Worm (Caenorhabditis elegans): ENCODE measurements around the gene cct-2.

Gene cct-2

ce11 chrII:8884262-8884949, 43.1 kb upstream of the cct-2 start, which contains the start of the genes T07D4.5 and ddx-19 (continued):
- no peak for TF ChIP-seq jun-1 (tag; optimal IDR thresholded peaks at IDR 0.05)
- TF ChIP-seq pqm-1 (tag; optimal IDR thresholded peaks at IDR 0.05) = peak; percentile 7
- no peak for TF ChIP-seq nfya-1 (tag; optimal IDR thresholded peaks at IDR 0.05; ENCODE audit: insufficient read depth)
- TF ChIP-seq aly-2 (tag; optimal IDR thresholded peaks at IDR 0.05) = no peak
- TF ChIP-seq ztf-4 (tag; optimal IDR thresholded peaks at IDR 0.05) = no peak
- peak; percentile 78 for TF ChIP-seq pha-4 (tag; optimal IDR thresholded peaks at IDR 0.05)
- TF ChIP-seq nhr-12 (tag; optimal IDR thresholded peaks at IDR 0.05) = no peak
- no peak for TF ChIP-seq zag-1 (tag; optimal IDR thresholded peaks at IDR 0.05)
- no peak for TF ChIP-seq ztf-11 (tag; optimal IDR thresholded peaks at IDR 0.05)
- no peak for TF ChIP-seq hmg-11 (tag; optimal IDR thresholded peaks at IDR 0.05)
- no peak for TF ChIP-seq eor-1 (tag; optimal IDR thresholded peaks at IDR 0.05)
- TF ChIP-seq lin-15B (tag; optimal IDR thresholded peaks at IDR 0.05) = peak; percentile 42

DNA sequence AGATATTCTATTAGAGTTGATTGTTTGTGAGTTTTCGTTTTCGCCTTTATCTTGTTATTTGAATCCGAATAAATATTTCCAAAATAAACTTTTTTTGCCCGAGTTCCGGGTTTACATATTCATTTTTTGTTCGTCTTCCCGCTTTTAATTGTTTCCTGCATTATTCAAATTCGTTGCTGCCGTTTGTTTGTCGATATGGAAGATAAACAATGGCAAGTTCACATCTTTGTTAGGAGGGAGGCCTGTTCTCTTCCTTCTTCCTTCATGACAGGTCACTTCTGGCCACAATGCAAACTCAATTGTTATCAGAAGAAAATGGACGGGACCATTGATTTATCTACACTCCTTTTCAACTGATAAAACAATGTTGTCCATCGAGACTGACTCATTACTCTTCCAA, 38.0 kb upstream of the cct-2 start:
- peak; percentile 10 for TF ChIP-seq pha-4 (tag; optimal IDR thresholded peaks at IDR 0.05)
- no peak for TF ChIP-seq daf-12 (tag; optimal IDR thresholded peaks at IDR 0.05)

DNA sequence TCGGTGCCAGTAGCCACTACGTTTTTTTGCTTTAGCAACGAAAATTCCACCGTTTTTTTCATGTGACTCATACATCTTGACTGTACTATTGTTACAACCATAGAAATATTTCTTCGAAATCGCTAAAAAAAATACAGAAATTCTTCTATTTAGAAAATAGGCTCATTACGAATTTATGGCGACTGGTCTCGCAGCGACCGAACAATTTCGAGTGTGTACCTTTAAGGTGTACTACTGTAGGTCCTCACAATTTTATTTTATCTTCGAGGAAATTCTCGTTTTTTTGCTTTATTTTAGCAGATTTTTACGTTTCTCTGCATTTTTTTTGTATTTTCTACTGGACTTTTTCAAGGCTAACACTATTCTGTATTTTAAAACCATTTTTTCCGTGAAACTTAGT, 37.5 kb upstream of the cct-2 start:
- TF ChIP-seq pha-4 (tag; optimal IDR thresholded peaks at IDR 0.05) = no peak
- TF ChIP-seq aly-2 (tag; optimal IDR thresholded peaks at IDR 0.05) = no peak
- TF ChIP-seq ceh-16 (tag; optimal IDR thresholded peaks at IDR 0.05) = no peak
- no peak for TF ChIP-seq nhr-28 (tag; optimal IDR thresholded peaks at IDR 0.05)

DNA sequence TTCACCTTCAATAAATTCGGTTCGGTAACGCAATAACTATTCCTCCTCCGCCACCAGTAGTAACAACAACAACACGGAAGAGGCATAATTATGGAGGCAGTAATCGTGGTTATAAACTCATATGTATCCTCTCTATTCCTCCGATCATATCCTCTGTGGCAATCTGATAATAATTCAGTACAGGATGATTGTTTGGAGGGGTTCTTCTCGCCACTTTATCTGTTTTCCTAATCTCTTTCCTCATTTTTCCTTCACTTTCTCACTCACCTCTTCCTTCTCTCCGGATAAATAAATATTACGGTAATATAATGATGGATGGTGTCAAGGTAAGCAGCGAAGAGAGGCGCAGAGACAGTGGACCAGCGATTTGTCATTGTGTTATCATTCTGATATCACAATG, 37.0 kb upstream of the cct-2 start:
- TF ChIP-seq elt-2 (tag; optimal IDR thresholded peaks at IDR 0.05) = no peak
- TF ChIP-seq daf-12 (tag; optimal IDR thresholded peaks at IDR 0.05) = no peak
- TF ChIP-seq elt-3 (tag; optimal IDR thresholded peaks at IDR 0.05) = no peak
- no peak for TF ChIP-seq eor-1 (tag; optimal IDR thresholded peaks at IDR 0.05)
- no peak for TF ChIP-seq nhr-76 (tag; optimal IDR thresholded peaks at IDR 0.05)
- no peak for TF ChIP-seq tbx-2 (tag; optimal IDR thresholded peaks at IDR 0.05)
- TF ChIP-seq skn-1 (tag; optimal IDR thresholded peaks at IDR 0.05) = no peak
- TF ChIP-seq sea-2 (GFP tag; optimal IDR thresholded peaks at IDR 0.05) = no peak
- no peak for TF ChIP-seq hmg-11 (tag; optimal IDR thresholded peaks at IDR 0.05)
- no peak for TF ChIP-seq lin-39 (tag; optimal IDR thresholded peaks at IDR 0.05)
- no peak for TF ChIP-seq unc-39 (tag; optimal IDR thresholded peaks at IDR 0.05)
- TF ChIP-seq elt-1 (tag; optimal IDR thresholded peaks at IDR 0.05) = no peak
- no peak for TF ChIP-seq egl-27 (tag; optimal IDR thresholded peaks at IDR 0.05)

ce11 chrII:8891042-8891441, 36.5 kb upstream of the cct-2 start:
- TF ChIP-seq skn-1 (tag; optimal IDR thresholded peaks at IDR 0.05) (no peak), nhr-237 (tag; optimal IDR thresholded peaks at IDR 0.05) (no peak), egl-27 (tag; optimal IDR thresholded peaks at IDR 0.05) (no peak), snpc-4 (tag; optimal IDR thresholded peaks at IDR 0.05) (no peak), nhr-77 (tag; optimal IDR thresholded peaks at IDR 0.05) (no peak), ceh-9 (tag; optimal IDR thresholded peaks at IDR 0.05) (no peak), unc-39 (tag; optimal IDR thresholded peaks at IDR 0.05) (no peak), nhr-12 (tag; optimal IDR thresholded peaks at IDR 0.05) (no peak), ceh-28 (tag; optimal IDR thresholded peaks at IDR 0.05) (no peak)

- TF ChIP-seq eor-1 (tag; optimal IDR thresholded peaks at IDR 0.05) = no peak
- TF ChIP-seq pha-4 (tag; optimal IDR thresholded peaks at IDR 0.05) = peak; percentile 25
- TF ChIP-seq hmg-11 (tag; optimal IDR thresholded peaks at IDR 0.05) = no peak
- peak; percentile 4 for TF ChIP-seq elt-2 (tag; optimal IDR thresholded peaks at IDR 0.05)
- peak; percentile 3 for TF ChIP-seq nfya-1 (tag; optimal IDR thresholded peaks at IDR 0.05; ENCODE audit: insufficient read depth)
Measured at ce11 chrII:8891606-8892005, 35.9 kb upstream of the cct-2 start.

ce11 chrII:8895398-8895797, 32.1 kb upstream of the cct-2 start:
- TF ChIP-seq lin-15B (tag; optimal IDR thresholded peaks at IDR 0.05) (no peak), fkh-10 (GFP tag; optimal IDR thresholded peaks at IDR 0.05) (no peak), unc-62 (GFP tag; optimal IDR thresholded peaks at IDR 0.05) (no peak), R02D3.7 (tag; optimal IDR thresholded peaks at IDR 0.05) (no peak), ceh-82 (tag; optimal IDR thresholded peaks at IDR 0.05) (no peak), ZK546.5 (tag; optimal IDR thresholded peaks at IDR 0.05) (no peak), aly-2 (tag; optimal IDR thresholded peaks at IDR 0.05) (no peak), nhr-25 (tag; optimal IDR thresholded peaks at IDR 0.05) (no peak), ztf-4 (tag; optimal IDR thresholded peaks at IDR 0.05) (no peak)
